Worm (Caenorhabditis elegans) whole organism, young adult: ENCODE data around the gene B0554.2.

Experiments used
- B0336.3 ChIP-seq: fragments of 200-800 bp; sonication (Bioruptor generic); IDR thresholded peaks from 2 replicates; pipeline ENCODE4 v1.3.6; 2022; ENCODE audit warnings: missing genetic modification characterization, missing compliant biosample characterization
- cebp-1 ChIP-seq, 2 experiments: fragments of 200-800 bp in 1 of 2; sonication (Bioruptor generic) in 1 of 2; sonication (generic microtip) in 1 of 2; IDR thresholded peaks in 1 of 2; optimal IDR thresholded peaks in 1 of 2; 2 replicates each; pipeline versions ENCODE4 v1.3.6 to Lab custom; 2017 to 2022; ENCODE audit warnings: missing compliant biosample characterization in 2 of 2, missing genetic modification characterization in 2 of 2, mild to moderate bottlenecking in 1 of 2, missing genetic modification reagents in 1 of 2, moderate library complexity in 1 of 2
- egl-44 ChIP-seq: fragments of 200-800 bp; sonication (Bioruptor generic); IDR thresholded peaks from 2 replicates; pipeline ENCODE4 v1.3.6; 2022; ENCODE audit warnings: missing genetic modification reagents, missing genetic modification characterization, missing compliant biosample characterization
- mxl-1 ChIP-seq: sonication (generic microtip); optimal IDR thresholded peaks from 2 replicates; lab custom pipeline; 2016; ENCODE audit warnings: missing genetic modification characterization, missing compliant biosample characterization
- nhr-120 ChIP-seq: fragments of 200-800 bp; sonication (Bioruptor generic); IDR thresholded peaks from 2 replicates; pipeline ENCODE4 v1.3.6; 2022; ENCODE audit warnings: missing genetic modification characterization, missing compliant biosample characterization
- rpc-1 ChIP-seq, 2 experiments: fragments of 150-350 bp in 1 of 2; sonication (generic microtip) in 1 of 2; optimal IDR thresholded peaks; 2 replicates each; lab custom pipeline; 2014 to 2018; ENCODE audit warnings: missing biosample characterization in 1 of 2, missing genetic modification characterization in 1 of 2, missing genetic modification reagents in 1 of 2, missing genotype in 1 of 2

DNA sequence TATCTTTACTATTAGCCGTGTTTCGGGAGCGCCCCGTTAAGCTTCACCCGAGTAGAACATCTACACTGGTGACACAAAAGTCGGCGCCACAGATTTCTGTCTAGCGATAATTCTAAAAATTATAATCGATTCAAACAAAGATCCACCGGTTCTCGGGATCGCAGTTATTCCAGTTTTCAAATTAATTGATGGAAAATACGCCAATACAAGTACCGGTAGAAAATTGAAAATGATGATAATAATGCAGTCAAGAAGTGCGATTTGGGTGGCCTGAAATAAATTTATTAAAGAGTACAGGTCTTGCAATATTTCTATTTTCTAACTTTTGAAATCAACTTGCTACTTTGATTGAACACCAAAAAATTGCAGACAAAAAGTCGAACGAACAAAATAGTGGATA, 33.5 kb downstream of the B0554.2 start:
- TF ChIP-seq nhr-120 (GFP tag; lab: Robert Waterston, UW) (no peak), B0336.3 (GFP tag; lab: Robert Waterston, UW) (no peak), mxl-1 (tag; lab: Kevin White, UChicago) (no peak), egl-44 (GFP tag; lab: Robert Waterston, UW) (no peak), cebp-1 (GFP tag; IDR thresholded peaks at IDR 0.05; lab: Robert Waterston, UW) (no peak), cebp-1 (tag; optimal IDR thresholded peaks at IDR 0.05; lab: Kevin White, UChicago) (no peak), rpc-1 (optimal IDR thresholded peaks at IDR 0.05; lab: Kevin White, UChicago) (no peak), rpc-1 (tag; optimal IDR thresholded peaks at IDR 0.05; lab: Kevin White, UChicago) (no peak)
